Worm (Caenorhabditis elegans) whole organism, mixed stage, embryonic: ENCODE results near the gene gst-5.

Experiments used
- M03D4.4 ChIP-seq: sonication (generic microtip); optimal IDR thresholded peaks from 2 replicates; lab custom pipeline; 2017; ENCODE audit warnings: mild to moderate bottlenecking, missing genetic modification characterization, missing compliant biosample characterization
- ceh-43 ChIP-seq: fragments of 200-800 bp; sonication (Bioruptor generic); optimal IDR thresholded peaks from 2 replicates; lab custom pipeline; 2018; ENCODE audit warnings: mild to moderate bottlenecking, missing genetic modification characterization, moderate library complexity, missing compliant biosample characterization
- mab-5 ChIP-seq: fragments of 150-350 bp; optimal IDR thresholded peaks from 2 replicates; lab custom pipeline; 2014; ENCODE audit warnings: missing biosample characterization, missing genetic modification characterization
- nhr-76 ChIP-seq: sonication (generic microtip); optimal IDR thresholded peaks from 2 replicates; lab custom pipeline; 2017; ENCODE audit warnings: missing biosample characterization, missing genetic modification characterization
- snpc-4 ChIP-seq: fragments of 150-350 bp; optimal IDR thresholded peaks from 2 replicates; lab custom pipeline; 2014; ENCODE audit warnings: missing biosample characterization, missing genetic modification characterization
- tbx-8 ChIP-seq: fragments of 200-800 bp; sonication (Bioruptor generic); optimal IDR thresholded peaks from 2 replicates; lab custom pipeline; 2018; ENCODE audit warnings: mild to moderate bottlenecking, missing genetic modification characterization, moderate library complexity, missing compliant biosample characterization
- unc-62 ChIP-seq: fragments of 150-350 bp; optimal IDR thresholded peaks from 2 replicates; lab custom pipeline; 2014; ENCODE audit warnings: missing biosample characterization, missing genetic modification reagents, missing genetic modification characterization

ce11 chrII:10925804-10926570 is 24.2 kb upstream of the gst-5 start, which contains the start of gene metr-1:
- TF ChIP-seq mab-5 (tag; lab: Kevin White, UChicago) = no peak
- TF ChIP-seq M03D4.4 (tag; lab: Kevin White, UChicago) = no peak
- TF ChIP-seq snpc-4 (tag; lab: Kevin White, UChicago) = no peak
- TF ChIP-seq nhr-76 = no peak
- TF ChIP-seq unc-62 = no peak
- no peak for TF ChIP-seq ceh-43 (GFP tag; lab: Kevin White, UChicago)
- TF ChIP-seq tbx-8 (GFP tag; lab: Kevin White, UChicago) = no peak
